Fruit fly (Drosophila melanogaster) whole organism: ENCODE measurements around the gene CG6800.

Experiments used
- CG8478 ChIP-seq: fragments of >200 bp; optimal IDR thresholded peaks from 2 replicates; lab custom pipeline; 2018; ENCODE audit warnings: inconsistent platforms
- Dll ChIP-seq: fragments of >200 bp; optimal IDR thresholded peaks from 2 replicates; lab custom pipeline; 2017
- EcR ChIP-seq, 2 experiments: fragments of >200 bp; optimal IDR thresholded peaks; 2 replicates each; lab custom pipeline; 2017; ENCODE audit warnings: missing biosample characterization in 2 of 2, missing genetic modification characterization in 2 of 2, missing genetic modification reagents in 2 of 2
- pan ChIP-seq: fragments of >200 bp; optimal IDR thresholded peaks from 2 replicates; lab custom pipeline; 2017
- psq ChIP-seq: fragments of >200 bp; optimal IDR thresholded peaks from 2 replicates; lab custom pipeline; 2017
- usp ChIP-seq: fragments of >200 bp; optimal IDR thresholded peaks from 2 replicates; lab custom pipeline; 2017; ENCODE audit warnings: missing biosample characterization, missing genetic modification characterization, mixed read lengths

Gene CG6800

dm6 chr3R:21781448-21781847, 5.5 kb downstream of the CG6800 start:
- no peak for TF ChIP-seq EcR (GFP tag; optimal IDR thresholded peaks at IDR 0.05; lab: Kevin White, UChicago)
- TF ChIP-seq CG8478 (lab: Kevin White, UChicago) = no peak
- no peak for TF ChIP-seq pan
- no peak for TF ChIP-seq psq (lab: Kevin White, UChicago)
- TF ChIP-seq Dll (lab: Kevin White, UChicago) = no peak
- no peak for TF ChIP-seq usp (GFP tag; lab: Kevin White, UChicago)

dm6 chr3R:21782295-21782922, 6.5 kb downstream of the CG6800 start, which contains the start of gene tsl:
tsl (minus strand) TSS chr3R:21782536.
- TF ChIP-seq EcR (GFP tag; optimal IDR thresholded peaks at IDR 0.05; lab: Kevin White, UChicago) = peak; percentile 32 to 93
- TF ChIP-seq pan = no peak
- peak; percentile 14 for TF ChIP-seq Dll (lab: Kevin White, UChicago)

dm6 chr3R:21790392-21790791, 14.5 kb downstream of the CG6800 start:
- TF ChIP-seq usp (GFP tag; lab: Kevin White, UChicago) (no peak), psq (lab: Kevin White, UChicago) (no peak), CG8478 (lab: Kevin White, UChicago) (no peak), Dll (lab: Kevin White, UChicago) (no peak), pan (no peak)

dm6 chr3R:21793760-21794159, 17.8 kb downstream of the CG6800 start:
- TF ChIP-seq usp (GFP tag; lab: Kevin White, UChicago) (no peak), EcR (GFP tag; optimal IDR thresholded peaks at IDR 0.05; lab: Kevin White, UChicago) (no peak), psq (lab: Kevin White, UChicago) (no peak), Dll (lab: Kevin White, UChicago) (no peak), CG8478 (lab: Kevin White, UChicago) (no peak), pan (no peak)

- TF ChIP-seq EcR (GFP tag; optimal IDR thresholded peaks at IDR 0.05; lab: Kevin White, UChicago) = no peak
- TF ChIP-seq usp (GFP tag; lab: Kevin White, UChicago) = no peak
- no peak for TF ChIP-seq CG8478 (lab: Kevin White, UChicago)
These were observed 31.3 kb downstream of the CG6800 start for dm6 chr3R:21807264-21807663.

- TF ChIP-seq Dll (lab: Kevin White, UChicago) (no peak), usp (GFP tag; lab: Kevin White, UChicago) (no peak), CG8478 (lab: Kevin White, UChicago) (no peak), psq (lab: Kevin White, UChicago) (no peak)
These were observed 32.8 kb downstream of the CG6800 start for dm6 chr3R:21808622-21809347.

dm6 chr3R:21821684-21822561, 46.0 kb downstream of the CG6800 start:
- TF ChIP-seq EcR (GFP tag; optimal IDR thresholded peaks at IDR 0.05; lab: Kevin White, UChicago) (no peak), psq (lab: Kevin White, UChicago) (no peak), usp (GFP tag; lab: Kevin White, UChicago) (no peak), pan (no peak), CG8478 (lab: Kevin White, UChicago) (no peak), Dll (lab: Kevin White, UChicago) (no peak)

dm6 chr3R:21822562-21822933, 46.6 kb downstream of the CG6800 start, which contains the start of gene CASK:
CASK (minus strand) TSS chr3R:21822674.
- no peak for TF ChIP-seq Dll (lab: Kevin White, UChicago)
- no peak for TF ChIP-seq EcR (GFP tag; optimal IDR thresholded peaks at IDR 0.05; lab: Kevin White, UChicago)

dm6 chr3R:21823076-21823475, 47.1 kb downstream of the CG6800 start:
- no peak for TF ChIP-seq Dll (lab: Kevin White, UChicago)
- no peak for TF ChIP-seq CG8478 (lab: Kevin White, UChicago)
- TF ChIP-seq usp (GFP tag; lab: Kevin White, UChicago) = no peak
- no peak for TF ChIP-seq pan
- no peak for TF ChIP-seq EcR (GFP tag; optimal IDR thresholded peaks at IDR 0.05; lab: Kevin White, UChicago)
- TF ChIP-seq psq (lab: Kevin White, UChicago) = no peak

dm6 chr3R:21823699-21824406, 47.9 kb downstream of the CG6800 start:
- TF ChIP-seq usp (GFP tag; lab: Kevin White, UChicago) (no peak), psq (lab: Kevin White, UChicago) (no peak), EcR (GFP tag; optimal IDR thresholded peaks at IDR 0.05; lab: Kevin White, UChicago) (no peak), Dll (lab: Kevin White, UChicago) (no peak), pan (no peak), CG8478 (lab: Kevin White, UChicago) (no peak)

- TF ChIP-seq pan (no peak), CG8478 (lab: Kevin White, UChicago) (no peak), EcR (GFP tag; optimal IDR thresholded peaks at IDR 0.05; lab: Kevin White, UChicago) (no peak), usp (GFP tag; lab: Kevin White, UChicago) (no peak), psq (lab: Kevin White, UChicago) (no peak), Dll (lab: Kevin White, UChicago) (no peak)
These were observed 48.6 kb downstream of the CG6800 start for dm6 chr3R:21824407-21825006.
